Fruit fly (Drosophila melanogaster) whole organism, embryonic: ENCODE results near the gene CecB.

Experiments used
- ATbp ChIP-seq: fragments of 200-800 bp; sonication (Bioruptor generic); optimal IDR thresholded peaks from 2 replicates; lab custom pipeline; 2017; ENCODE audit warnings: missing biosample characterization, mild to moderate bottlenecking, missing genetic modification characterization, missing genetic modification reagents
- Atf-2 ChIP-seq: fragments of 200-800 bp; sonication (Bioruptor generic); optimal IDR thresholded peaks from 2 replicates; lab custom pipeline; 2016; ENCODE audit warnings: missing biosample characterization, missing genetic modification characterization
- Bteb2 ChIP-seq: fragments of 200-800 bp; sonication (Bioruptor generic); optimal IDR thresholded peaks from 2 replicates; lab custom pipeline; 2016; ENCODE audit warnings: missing biosample characterization, missing genetic modification characterization
- CG11398 ChIP-seq: fragments of 200-800 bp; sonication (Bioruptor generic); optimal IDR thresholded peaks from 2 replicates; lab custom pipeline; 2016; ENCODE audit warnings: missing biosample characterization, missing genetic modification characterization
- CG12219 ChIP-seq: fragments of 200-800 bp; sonication (Bioruptor generic); optimal IDR thresholded peaks from 3 replicates; lab custom pipeline; 2018; ENCODE audit warnings: missing biosample characterization, mild to moderate bottlenecking, missing genetic modification characterization
- CG12744 ChIP-seq: fragments of 200-800 bp; sonication (Bioruptor generic); optimal IDR thresholded peaks from 2 replicates; lab custom pipeline; 2016; ENCODE audit warnings: missing biosample characterization, missing genetic modification characterization
- CG14050 ChIP-seq: fragments of 200-800 bp; sonication (Bioruptor generic); IDR thresholded peaks from 3 replicates; pipeline ENCODE4 v1.3.6; 2022; ENCODE audit warnings: missing biosample characterization, missing genetic modification characterization
- CG14667 ChIP-seq: fragments of 200-800 bp; sonication (Bioruptor generic); IDR thresholded peaks from 2 replicates; pipeline ENCODE4 v1.3.6; 2022; ENCODE audit warnings: missing biosample characterization, missing genetic modification characterization
- CG1602 ChIP-seq: fragments of 200-800 bp; sonication (Bioruptor generic); optimal IDR thresholded peaks from 3 replicates; lab custom pipeline; 2016; ENCODE audit warnings: missing biosample characterization, missing genetic modification characterization
- CG17829 ChIP-seq: fragments of 200-800 bp; optimal IDR thresholded peaks from 2 replicates; lab custom pipeline; 2019; ENCODE audit warnings: missing biosample characterization, mild to moderate bottlenecking, missing genetic modification characterization, moderate library complexity
- CG3847 ChIP-seq: fragments of 200-800 bp; sonication (Bioruptor generic); IDR thresholded peaks from 2 replicates; pipeline ENCODE4 v1.3.6; 2022; ENCODE audit warnings: missing biosample characterization, missing genetic modification characterization
- CG4424 ChIP-seq: fragments of 200-800 bp; sonication (Bioruptor generic); optimal IDR thresholded peaks from 3 replicates; lab custom pipeline; 2016; ENCODE audit warnings: missing biosample characterization, missing genetic modification characterization
- CG5953 ChIP-seq: fragments of 200-800 bp; sonication (Bioruptor generic); IDR thresholded peaks from 2 replicates; pipeline ENCODE4 v1.3.6; 2022; ENCODE audit warnings: missing biosample characterization, missing genetic modification characterization
- CG7928 ChIP-seq: fragments of 200-800 bp; sonication (Bioruptor generic); optimal IDR thresholded peaks from 2 replicates; lab custom pipeline; 2017; ENCODE audit warnings: missing biosample characterization, mild to moderate bottlenecking, missing genetic modification characterization
- CG8281 ChIP-seq: fragments of 200-800 bp; sonication (Bioruptor generic); optimal IDR thresholded peaks from 2 replicates; lab custom pipeline; 2018; ENCODE audit warnings: missing biosample characterization, mild to moderate bottlenecking, missing genetic modification characterization, moderate library complexity
- CTCF ChIP-seq: fragments of 200-800 bp; sonication (Bioruptor generic); optimal IDR thresholded peaks from 2 replicates; lab custom pipeline; 2017; ENCODE audit warnings: missing biosample characterization, mild to moderate bottlenecking, missing genetic modification characterization, moderate library complexity
- Dip2 ChIP-seq: fragments of 200-800 bp; sonication (Bioruptor generic); IDR thresholded peaks from 2 replicates; pipeline ENCODE4 v1.3.6; 2022; ENCODE audit warnings: missing biosample characterization, missing genetic modification characterization
- Fer3 ChIP-seq: fragments of 200-800 bp; sonication (Bioruptor generic); optimal IDR thresholded peaks from 2 replicates; lab custom pipeline; 2018; ENCODE audit warnings: missing biosample characterization, mild to moderate bottlenecking, missing genetic modification characterization, moderate library complexity
- HHEX ChIP-seq: fragments of 200-800 bp; sonication (Bioruptor generic); optimal IDR thresholded peaks from 3 replicates; lab custom pipeline; 2017; ENCODE audit warnings: missing biosample characterization, mild to moderate bottlenecking, missing genetic modification characterization, missing genetic modification reagents
- HLH4C ChIP-seq: fragments of 200-800 bp; sonication (Bioruptor generic); IDR thresholded peaks from 3 replicates; pipeline ENCODE4 v1.3.6; 2022; ENCODE audit warnings: missing biosample characterization, missing genetic modification characterization; ENCODE audit not compliant: partially characterized antibody
- Kr ChIP-seq: fragments of 200-800 bp; sonication (Bioruptor generic); optimal IDR thresholded peaks from 2 replicates; lab custom pipeline; 2017; ENCODE audit warnings: missing biosample characterization, mild to moderate bottlenecking, missing genetic modification characterization
- Lim3 ChIP-seq: fragments of 200-800 bp; sonication (Bioruptor generic); IDR thresholded peaks from 2 replicates; pipeline ENCODE4 v1.3.6; 2022; ENCODE audit warnings: missing biosample characterization, missing genetic modification characterization
- Spps ChIP-seq: fragments of 200-800 bp; sonication (Bioruptor generic); optimal IDR thresholded peaks from 2 replicates; lab custom pipeline; 2018; ENCODE audit warnings: missing biosample characterization, mild to moderate bottlenecking, missing genetic modification characterization
- Sry-δ ChIP-seq: fragments of 200-800 bp; sonication (Bioruptor generic); optimal IDR thresholded peaks from 2 replicates; lab custom pipeline; 2016; ENCODE audit warnings: missing biosample characterization, missing genetic modification characterization
- Ssrp ChIP-seq: fragments of 200-800 bp; sonication (Bioruptor generic); optimal IDR thresholded peaks from 2 replicates; lab custom pipeline; 2018; ENCODE audit warnings: missing biosample characterization, mild to moderate bottlenecking, missing genetic modification characterization, moderate library complexity
- Stat92E ChIP-seq, 3 experiments: fragments of >200 bp in 2 of 3; fragments of 200-800 bp in 1 of 3; sonication (Bioruptor generic) in 1 of 3; optimal IDR thresholded peaks; 2 replicates each; lab custom pipeline; 2017 to 2019; ENCODE audit warnings: missing biosample characterization in 3 of 3, missing genetic modification characterization in 3 of 3, mild to moderate bottlenecking in 1 of 3, moderate library complexity in 1 of 3
- Xbp1 ChIP-seq: fragments of 200-800 bp; sonication (Bioruptor generic); optimal IDR thresholded peaks from 3 replicates; lab custom pipeline; 2016; ENCODE audit warnings: missing biosample characterization, mild to moderate bottlenecking, missing genetic modification characterization
- bbx ChIP-seq: fragments of 200-800 bp; sonication (Bioruptor generic); IDR thresholded peaks from 2 replicates; pipeline ENCODE4 v1.3.6; 2022; ENCODE audit warnings: missing biosample characterization, missing genetic modification characterization; ENCODE audit not compliant: partially characterized antibody
- bcd ChIP-seq: fragments of 200-800 bp; sonication (Bioruptor generic); optimal IDR thresholded peaks from 2 replicates; lab custom pipeline; 2017; ENCODE audit warnings: missing biosample characterization, mild to moderate bottlenecking, missing genetic modification characterization
- bowl ChIP-seq: fragments of 200-800 bp; sonication (Bioruptor generic); IDR thresholded peaks from 2 replicates; pipeline ENCODE4 v1.3.6; 2022; ENCODE audit warnings: missing biosample characterization, missing genetic modification characterization
- bsh ChIP-seq, 2 experiments: fragments of 200-800 bp; sonication (Bioruptor generic); optimal IDR thresholded peaks; 2 replicates each; lab custom pipeline; 2017 to 2018; ENCODE audit warnings: mild to moderate bottlenecking in 2 of 2, missing biosample characterization in 2 of 2, missing genetic modification characterization in 2 of 2, moderate library complexity in 1 of 2
- btn ChIP-seq: fragments of 200-800 bp; sonication (Bioruptor generic); optimal IDR thresholded peaks from 2 replicates; lab custom pipeline; 2016; ENCODE audit warnings: missing biosample characterization, missing genetic modification characterization
- cas ChIP-seq: fragments of 200-800 bp; sonication (Bioruptor generic); IDR thresholded peaks from 2 replicates; pipeline ENCODE4 v1.3.6; 2022; ENCODE audit warnings: missing biosample characterization, missing genetic modification characterization
- chinmo ChIP-seq: fragments of 200-800 bp; sonication (Bioruptor generic); IDR thresholded peaks from 4 replicates; pipeline ENCODE4 v1.3.6; 2022; ENCODE audit warnings: missing biosample characterization, missing genetic modification characterization; ENCODE audit not compliant: partially characterized antibody
- dm ChIP-seq: fragments of 200-800 bp; sonication (Bioruptor generic); optimal IDR thresholded peaks from 3 replicates; lab custom pipeline; 2016; ENCODE audit warnings: missing biosample characterization, missing genetic modification characterization
- grau ChIP-seq: fragments of 200-800 bp; optimal IDR thresholded peaks from 3 replicates; lab custom pipeline; 2019; ENCODE audit warnings: missing biosample characterization, mild to moderate bottlenecking, missing genetic modification characterization, moderate library complexity
- grn ChIP-seq: fragments of 200-800 bp; sonication (Bioruptor generic); optimal IDR thresholded peaks from 3 replicates; lab custom pipeline; 2017; ENCODE audit warnings: missing biosample characterization, missing genetic modification characterization
- her ChIP-seq: fragments of 200-800 bp; sonication (Bioruptor generic); optimal IDR thresholded peaks from 2 replicates; lab custom pipeline; 2016; ENCODE audit warnings: missing biosample characterization, missing genetic modification characterization
- hkb ChIP-seq, 2 experiments: fragments of 200-800 bp in 1 of 2; fragments of >200 bp in 1 of 2; sonication (Bioruptor generic) in 1 of 2; IDR thresholded peaks in 1 of 2; optimal IDR thresholded peaks in 1 of 2; 2 replicates each; pipeline versions ENCODE4 v1.3.6 to Lab custom; 2017 to 2022; ENCODE audit warnings: missing biosample characterization in 1 of 2, missing genetic modification characterization in 1 of 2
- inv ChIP-seq: fragments of 200-800 bp; sonication (Bioruptor generic); IDR thresholded peaks from 2 replicates; pipeline ENCODE4 v1.3.6; 2022; ENCODE audit warnings: missing biosample characterization, missing genetic modification characterization; ENCODE audit not compliant: partially characterized antibody
- jing ChIP-seq: fragments of 200-800 bp; sonication (Bioruptor generic); optimal IDR thresholded peaks from 2 replicates; lab custom pipeline; 2018; ENCODE audit warnings: missing biosample characterization, mild to moderate bottlenecking, missing genetic modification characterization
- ken ChIP-seq: fragments of 200-800 bp; sonication (Bioruptor generic); IDR thresholded peaks from 3 replicates; pipeline ENCODE4 v1.3.6; 2022; ENCODE audit warnings: missing biosample characterization, missing genetic modification characterization
- luna ChIP-seq: fragments of 200-800 bp; sonication (Bioruptor generic); optimal IDR thresholded peaks from 2 replicates; lab custom pipeline; 2016; ENCODE audit warnings: missing biosample characterization, missing genetic modification characterization
- onecut ChIP-seq: fragments of 200-800 bp; sonication (Bioruptor generic); IDR thresholded peaks from 2 replicates; pipeline ENCODE4 v1.3.6; 2022; ENCODE audit warnings: missing biosample characterization, missing genetic modification characterization
- pum ChIP-seq: fragments of 200-800 bp; sonication (Bioruptor generic); optimal IDR thresholded peaks from 2 replicates; lab custom pipeline; 2016; ENCODE audit warnings: missing biosample characterization, missing genetic modification characterization
- pzg ChIP-seq: fragments of 200-800 bp; sonication (Bioruptor generic); optimal IDR thresholded peaks from 3 replicates; lab custom pipeline; 2018; ENCODE audit warnings: missing biosample characterization, mild to moderate bottlenecking, missing genetic modification characterization, moderate library complexity
- run ChIP-seq: fragments of 200-800 bp; sonication (Bioruptor generic); optimal IDR thresholded peaks from 3 replicates; lab custom pipeline; 2018; ENCODE audit warnings: missing biosample characterization, mild to moderate bottlenecking, missing genetic modification characterization
- schlank ChIP-seq: fragments of 200-800 bp; sonication (Bioruptor generic); optimal IDR thresholded peaks from 2 replicates; lab custom pipeline; 2018; ENCODE audit warnings: missing biosample characterization, mild to moderate bottlenecking, missing genetic modification characterization
- sug ChIP-seq: fragments of 200-800 bp; optimal IDR thresholded peaks from 2 replicates; lab custom pipeline; 2019; ENCODE audit warnings: missing biosample characterization, mild to moderate bottlenecking, missing genetic modification characterization, moderate library complexity
- toy ChIP-seq: fragments of 200-800 bp; sonication (Bioruptor generic); IDR thresholded peaks from 2 replicates; pipeline ENCODE4 v1.3.6; 2022; ENCODE audit warnings: missing biosample characterization, missing genetic modification characterization
- unc-4 ChIP-seq: fragments of 200-800 bp; sonication (Bioruptor generic); IDR thresholded peaks from 2 replicates; pipeline ENCODE4 v1.3.6; 2022; ENCODE audit warnings: missing biosample characterization, missing genetic modification characterization; ENCODE audit not compliant: partially characterized antibody
- wek ChIP-seq: fragments of 200-800 bp; sonication (Bioruptor generic); optimal IDR thresholded peaks from 3 replicates; lab custom pipeline; 2018; ENCODE audit warnings: missing biosample characterization, mild to moderate bottlenecking, missing genetic modification characterization, moderate library complexity

The CecB gene

dm6 chr3R:30222236-30222635, 8.6 kb upstream of the CecB start (continued):
- TF ChIP-seq CG8281 = no peak
- no peak for TF ChIP-seq CG14667 (GFP tag; lab: Robert Waterston, UW)
- TF ChIP-seq hkb (optimal IDR thresholded peaks at IDR 0.05; lab: Kevin White, UChicago) = no peak
- peak; percentile 59; the same call in 1 of the 2 replicates for TF ChIP-seq hkb (GFP tag; IDR thresholded peaks at IDR 0.05; lab: Robert Waterston, UW)
- no peak for TF ChIP-seq Spps (tag; lab: Kevin White, UChicago)
- TF ChIP-seq CG1602 (GFP tag; lab: Kevin White, UChicago) = no peak
- TF ChIP-seq Fer3 (tag; lab: Kevin White, UChicago) = no peak
- TF ChIP-seq Bteb2 (GFP tag; lab: Kevin White, UChicago) = no peak
- TF ChIP-seq cas = no peak
- TF ChIP-seq CG12219 (GFP tag; lab: Kevin White, UChicago) = no peak
- TF ChIP-seq unc-4 = no peak
- no peak for TF ChIP-seq dm (GFP tag; lab: Kevin White, UChicago)
- TF ChIP-seq her (GFP tag; lab: Kevin White, UChicago) = no peak
- no peak for TF ChIP-seq ATbp (GFP tag; lab: Kevin White, UChicago)
- TF ChIP-seq CG3847 (GFP tag; lab: Robert Waterston, UW) = no peak
- no peak for TF ChIP-seq luna (GFP tag; lab: Kevin White, UChicago)
- no peak for TF ChIP-seq bowl (GFP tag; lab: Robert Waterston, UW)
- TF ChIP-seq Kr (GFP tag; lab: Kevin White, UChicago) = no peak
- no peak for TF ChIP-seq onecut (GFP tag; lab: Robert Waterston, UW)
- peak; percentile 33 for TF ChIP-seq Xbp1
- no peak for TF ChIP-seq CTCF
- TF ChIP-seq wek (GFP tag; lab: Kevin White, UChicago) = no peak
- no peak for TF ChIP-seq CG17829 (tag; lab: Kevin White, UChicago)
- no peak for TF ChIP-seq sug (tag; lab: Kevin White, UChicago)
- TF ChIP-seq btn (GFP tag; lab: Kevin White, UChicago) = no peak
- no peak for TF ChIP-seq Sry-δ
- no peak for TF ChIP-seq pzg (GFP tag; lab: Kevin White, UChicago)
- TF ChIP-seq chinmo = no peak
- no peak for TF ChIP-seq HHEX
- peak in 1 of 2 experiments; percentile 51 for TF ChIP-seq bsh (GFP tag; optimal IDR thresholded peaks at IDR 0.05; lab: Kevin White, UChicago)
- peak; percentile 18 for TF ChIP-seq grau (tag; lab: Kevin White, UChicago)
- TF ChIP-seq ken (GFP tag; lab: Robert Waterston, UW) = 0 out of 3 replicates have a peak, but pooled peaks have one; percentile 49
- no peak for TF ChIP-seq toy
- no peak for TF ChIP-seq CG14050
- no peak for TF ChIP-seq HLH4C (GFP tag; lab: Robert Waterston, UW)
- no peak for TF ChIP-seq Atf-2 (GFP tag; lab: Kevin White, UChicago)
- TF ChIP-seq pum (GFP tag; lab: Kevin White, UChicago) = no peak
- no peak for TF ChIP-seq Lim3 (GFP tag; lab: Robert Waterston, UW)
- no peak for TF ChIP-seq CG7928 (GFP tag; lab: Kevin White, UChicago)
- no peak for TF ChIP-seq CG5953 (GFP tag; lab: Robert Waterston, UW)
- no peak for TF ChIP-seq bbx (GFP tag; lab: Robert Waterston, UW)
- no peak for TF ChIP-seq schlank (tag; lab: Kevin White, UChicago)
- peak; percentile 18 for TF ChIP-seq Ssrp (tag; lab: Kevin White, UChicago)
- no peak for TF ChIP-seq Dip2
- TF ChIP-seq Stat92E (GFP tag; optimal IDR thresholded peaks at IDR 0.05; lab: Kevin White, UChicago) = no peak
- no peak for TF ChIP-seq CG12744 (GFP tag; lab: Kevin White, UChicago)
- no peak for TF ChIP-seq CG4424
- TF ChIP-seq jing (GFP tag; lab: Kevin White, UChicago) = no peak
- no peak for TF ChIP-seq inv (GFP tag; lab: Robert Waterston, UW)
- no peak for TF ChIP-seq CG11398
- TF ChIP-seq run = no peak
- no peak for TF ChIP-seq bcd (GFP tag; lab: Kevin White, UChicago)
- TF ChIP-seq grn (GFP tag; lab: Kevin White, UChicago) = no peak
